Fruit fly (Drosophila melanogaster) whole organism, embryonic: ENCODE results near the gene Idh3b.

ENCODE experiments used
- CG10366 ChIP-seq: fragments of 200-800 bp; sonication (Bioruptor generic); IDR thresholded peaks from 2 replicates; pipeline ENCODE4 v1.3.6; 2022; ENCODE audit warnings: missing biosample characterization, missing genetic modification characterization
- CG10543 ChIP-seq: fragments of 200-800 bp; sonication (Bioruptor generic); optimal IDR thresholded peaks from 3 replicates; lab custom pipeline; 2017; ENCODE audit warnings: missing biosample characterization, mild to moderate bottlenecking, missing genetic modification characterization, moderate library complexity
- CG1602 ChIP-seq: fragments of 200-800 bp; sonication (Bioruptor generic); optimal IDR thresholded peaks from 3 replicates; lab custom pipeline; 2016; ENCODE audit warnings: missing biosample characterization, missing genetic modification characterization
- CG1792 ChIP-seq: fragments of 200-800 bp; sonication (Bioruptor generic); optimal IDR thresholded peaks from 2 replicates; lab custom pipeline; 2016; ENCODE audit warnings: missing biosample characterization, missing genetic modification characterization
- Ets65A ChIP-seq: fragments of 200-800 bp; sonication (Bioruptor generic); peaks from one replicate; lab custom pipeline; 2016; ENCODE audit warnings: missing biosample characterization, missing genetic modification characterization
- dysf ChIP-seq: fragments of 200-800 bp; sonication (Bioruptor generic); IDR thresholded peaks from 3 replicates; pipeline ENCODE4 v1.3.6; 2022; ENCODE audit warnings: missing biosample characterization, missing genetic modification characterization
- fd3F ChIP-seq: fragments of 200-800 bp; sonication (Bioruptor generic); optimal IDR thresholded peaks from 2 replicates; lab custom pipeline; 2018; ENCODE audit warnings: missing biosample characterization, mild to moderate bottlenecking, missing genetic modification characterization, moderate library complexity
- tap ChIP-seq: fragments of 200-800 bp; optimal IDR thresholded peaks from 3 replicates; lab custom pipeline; 2019; ENCODE audit warnings: missing biosample characterization, mild to moderate bottlenecking, missing genetic modification characterization, moderate library complexity

DNA sequence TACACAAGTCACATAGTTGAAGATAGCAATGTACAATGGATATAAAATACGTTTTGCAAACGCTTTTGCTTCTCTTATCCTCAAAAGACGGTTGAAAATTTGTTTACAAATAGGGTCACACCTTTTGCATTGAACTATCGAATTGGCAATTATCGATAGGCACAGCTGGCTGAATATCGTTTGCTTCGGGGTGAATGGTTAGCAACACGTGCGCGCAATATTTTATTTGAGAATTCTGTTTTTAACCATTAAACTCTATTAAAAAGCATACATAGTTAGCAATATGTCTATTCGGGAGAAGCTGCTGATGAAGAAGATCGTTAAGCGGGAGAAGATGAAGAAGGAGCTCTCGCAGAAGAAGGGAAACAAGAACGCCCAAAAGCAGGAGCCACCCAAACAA, 16.4 kb upstream of the Idh3b start:
- TF ChIP-seq Ets65A (GFP tag; lab: Kevin White, UChicago) (no peak), CG1792 (GFP tag; lab: Kevin White, UChicago) (no peak), CG1602 (GFP tag; lab: Kevin White, UChicago) (no peak), fd3F (GFP tag; lab: Kevin White, UChicago) (no peak), CG10543 (no peak), dysf (GFP tag; lab: Robert Waterston, UW) (no peak), CG10366 (GFP tag; lab: Robert Waterston, UW) (no peak), tap (tag; lab: Kevin White, UChicago) (no peak)
